Fruit fly (Drosophila melanogaster) whole organism, prepupa: ENCODE results near the gene Mst87F.

Experiments used
- Blimp-1 ChIP-seq: fragments of 200-800 bp; sonication (Bioruptor generic); optimal IDR thresholded peaks from 3 replicates; lab custom pipeline; 2017; ENCODE audit warnings: missing biosample characterization, missing genetic modification characterization, mild to moderate bottlenecking, moderate library complexity, missing genetic modification reagents
- CG10669 ChIP-seq: fragments of 200-800 bp; sonication (Bioruptor generic); optimal IDR thresholded peaks from 3 replicates; lab custom pipeline; 2018; ENCODE audit warnings: missing biosample characterization, mild to moderate bottlenecking, missing genetic modification characterization, moderate library complexity
- CG11294 ChIP-seq: fragments of 200-800 bp; sonication (Bioruptor generic); IDR thresholded peaks from 2 replicates; pipeline ENCODE4 v1.3.6; 2022; ENCODE audit warnings: missing biosample characterization, missing genetic modification characterization
- CG11762 ChIP-seq: fragments of 200-800 bp; sonication (Bioruptor generic); optimal IDR thresholded peaks from 3 replicates; lab custom pipeline; 2016; ENCODE audit warnings: missing biosample characterization, missing genetic modification characterization; ENCODE audit not compliant: insufficient read depth
- CG11902 ChIP-seq: fragments of 200-800 bp; sonication (Bioruptor generic); optimal IDR thresholded peaks from 3 replicates; lab custom pipeline; 2016; ENCODE audit warnings: missing biosample characterization, missing genetic modification characterization
- CG15336 ChIP-seq: fragments of 200-800 bp; sonication (Bioruptor generic); IDR thresholded peaks from 2 replicates; pipeline ENCODE4 v1.3.6; 2022; ENCODE audit warnings: missing biosample characterization, missing genetic modification characterization
- CG16779 ChIP-seq: fragments of 200-800 bp; sonication (Bioruptor generic); optimal IDR thresholded peaks from 3 replicates; lab custom pipeline; 2017; ENCODE audit warnings: missing biosample characterization, mild to moderate bottlenecking, missing genetic modification characterization
- CG3032 ChIP-seq: fragments of 200-800 bp; optimal IDR thresholded peaks from 2 replicates; lab custom pipeline; 2019; ENCODE audit warnings: missing biosample characterization, mild to moderate bottlenecking, missing genetic modification characterization, moderate library complexity
- CG31627 ChIP-seq: fragments of 200-800 bp; sonication (Bioruptor generic); optimal IDR thresholded peaks from 3 replicates; lab custom pipeline; 2016; ENCODE audit warnings: missing biosample characterization, missing genetic modification characterization
- CG32006 ChIP-seq: fragments of 200-800 bp; sonication (Bioruptor generic); optimal IDR thresholded peaks from 3 replicates; lab custom pipeline; 2017; ENCODE audit warnings: missing biosample characterization, mild to moderate bottlenecking, missing genetic modification characterization
- CG34406 ChIP-seq: fragments of 200-800 bp; sonication (Bioruptor generic); optimal IDR thresholded peaks from 3 replicates; lab custom pipeline; 2016; ENCODE audit warnings: missing biosample characterization, missing genetic modification characterization
- CG6163 ChIP-seq: fragments of 200-800 bp; sonication (Bioruptor generic); IDR thresholded peaks from 3 replicates; pipeline ENCODE4 v1.3.6; 2022; ENCODE audit warnings: missing biosample characterization, missing genetic modification characterization
- CG6854 ChIP-seq: fragments of 200-800 bp; sonication (Bioruptor generic); optimal IDR thresholded peaks from 2 replicates; lab custom pipeline; 2017; ENCODE audit warnings: missing biosample characterization, mild to moderate bottlenecking, missing genetic modification characterization
- CG7368 ChIP-seq: fragments of 200-800 bp; sonication (Bioruptor generic); optimal IDR thresholded peaks from 3 replicates; lab custom pipeline; 2016; ENCODE audit warnings: missing biosample characterization, missing genetic modification characterization
- CG8119 ChIP-seq: fragments of 200-800 bp; sonication (Bioruptor generic); IDR thresholded peaks from 3 replicates; pipeline ENCODE4 v1.3.6; 2022; ENCODE audit warnings: missing biosample characterization, missing genetic modification characterization
- CG8632 ChIP-seq: fragments of 200-800 bp; sonication (Bioruptor generic); optimal IDR thresholded peaks from 3 replicates; lab custom pipeline; 2016; ENCODE audit warnings: missing biosample characterization, missing genetic modification characterization
- CG9139 ChIP-seq: fragments of 200-800 bp; sonication (Bioruptor generic); optimal IDR thresholded peaks from 3 replicates; lab custom pipeline; 2017; ENCODE audit warnings: missing biosample characterization, mild to moderate bottlenecking, missing genetic modification characterization
- Eip75B ChIP-seq: fragments of 200-800 bp; sonication (Bioruptor generic); optimal IDR thresholded peaks from 3 replicates; lab custom pipeline; 2016; ENCODE audit warnings: missing biosample characterization, missing genetic modification characterization
- Ets21C ChIP-seq: fragments of 200-800 bp; sonication (Bioruptor generic); optimal IDR thresholded peaks from 3 replicates; lab custom pipeline; 2016; ENCODE audit warnings: missing biosample characterization, missing genetic modification characterization
- Ets96B ChIP-seq: fragments of 200-800 bp; optimal IDR thresholded peaks from 2 replicates; lab custom pipeline; 2019; ENCODE audit warnings: missing biosample characterization, mild to moderate bottlenecking, missing genetic modification characterization, moderate library complexity
- Gug ChIP-seq: fragments of 200-800 bp; sonication (Bioruptor generic); IDR thresholded peaks from 2 replicates; pipeline ENCODE4 v1.3.6; 2022; ENCODE audit warnings: missing biosample characterization, missing genetic modification characterization
- Hr39 ChIP-seq: fragments of 200-800 bp; sonication (Bioruptor generic); optimal IDR thresholded peaks from 2 replicates; lab custom pipeline; 2016; ENCODE audit warnings: missing biosample characterization, missing genetic modification characterization
- Lpt ChIP-seq: fragments of 200-800 bp; sonication (Bioruptor generic); optimal IDR thresholded peaks from 3 replicates; lab custom pipeline; 2016; ENCODE audit warnings: missing biosample characterization, missing genetic modification characterization
- Met ChIP-seq: fragments of 200-800 bp; sonication (Bioruptor generic); optimal IDR thresholded peaks from 3 replicates; lab custom pipeline; 2016; ENCODE audit warnings: missing biosample characterization, missing genetic modification characterization
- OdsH ChIP-seq: fragments of 200-800 bp; sonication (Bioruptor generic); optimal IDR thresholded peaks from 3 replicates; lab custom pipeline; 2016; ENCODE audit warnings: missing biosample characterization, missing genetic modification characterization
- Sox102F ChIP-seq: fragments of 200-800 bp; sonication (Bioruptor generic); optimal IDR thresholded peaks from 2 replicates; lab custom pipeline; 2016; ENCODE audit warnings: missing biosample characterization, mild to moderate bottlenecking, missing genetic modification characterization
- Sox14 ChIP-seq: fragments of 200-800 bp; sonication (Bioruptor generic); optimal IDR thresholded peaks from 3 replicates; lab custom pipeline; 2016; ENCODE audit warnings: missing biosample characterization, missing genetic modification characterization
- Sox15 ChIP-seq: fragments of 200-800 bp; sonication (Bioruptor generic); optimal IDR thresholded peaks from 3 replicates; lab custom pipeline; 2016; ENCODE audit warnings: missing biosample characterization, missing genetic modification characterization
- achi ChIP-seq: fragments of 200-800 bp; sonication (Bioruptor generic); optimal IDR thresholded peaks from 3 replicates; lab custom pipeline; 2016; ENCODE audit warnings: missing biosample characterization, missing genetic modification characterization
- acj6 ChIP-seq: fragments of 200-800 bp; sonication (Bioruptor generic); optimal IDR thresholded peaks from 3 replicates; lab custom pipeline; 2016; ENCODE audit warnings: missing biosample characterization, missing genetic modification characterization
- cyc ChIP-seq: fragments of 200-800 bp; sonication (Bioruptor generic); optimal IDR thresholded peaks from 3 replicates; lab custom pipeline; 2016; ENCODE audit warnings: missing biosample characterization, missing genetic modification characterization
- dac ChIP-seq: fragments of 200-800 bp; sonication (Bioruptor generic); optimal IDR thresholded peaks from 2 replicates; lab custom pipeline; 2017; ENCODE audit warnings: missing biosample characterization, mild to moderate bottlenecking, missing genetic modification characterization
- eg ChIP-seq: fragments of 200-800 bp; sonication (Bioruptor generic); IDR thresholded peaks from 3 replicates; pipeline ENCODE4 v1.3.6; 2022; ENCODE audit warnings: missing biosample characterization, missing genetic modification characterization
- esn ChIP-seq: fragments of 200-800 bp; sonication (Bioruptor generic); optimal IDR thresholded peaks from 2 replicates; lab custom pipeline; 2016; ENCODE audit warnings: missing biosample characterization, mild to moderate bottlenecking, missing genetic modification characterization, moderate library complexity
- fd85E ChIP-seq: fragments of 200-800 bp; sonication (Bioruptor generic); optimal IDR thresholded peaks from 3 replicates; lab custom pipeline; 2016; ENCODE audit warnings: missing biosample characterization, missing genetic modification characterization
- fkh ChIP-seq: fragments of 200-800 bp; sonication (Bioruptor generic); optimal IDR thresholded peaks from 3 replicates; lab custom pipeline; 2017; ENCODE audit warnings: missing biosample characterization, mild to moderate bottlenecking, missing genetic modification characterization, moderate library complexity
- lz ChIP-seq: fragments of 200-800 bp; sonication (Bioruptor generic); optimal IDR thresholded peaks from 3 replicates; lab custom pipeline; 2016; ENCODE audit warnings: missing biosample characterization, missing genetic modification characterization
- net ChIP-seq: fragments of 200-800 bp; sonication (Bioruptor generic); optimal IDR thresholded peaks from 3 replicates; lab custom pipeline; 2016; ENCODE audit warnings: missing biosample characterization, missing genetic modification characterization
- pdm3 ChIP-seq: fragments of 200-800 bp; sonication (Bioruptor generic); optimal IDR thresholded peaks from 3 replicates; lab custom pipeline; 2016; ENCODE audit warnings: missing biosample characterization, missing genetic modification characterization
- salr ChIP-seq, 2 experiments: fragments of 200-800 bp; sonication (Bioruptor generic); optimal IDR thresholded peaks; 3 replicates each; lab custom pipeline; 2016 to 2018; ENCODE audit warnings: missing biosample characterization in 2 of 2, missing genetic modification characterization in 2 of 2, mild to moderate bottlenecking in 1 of 2
- spab ChIP-seq: fragments of 200-800 bp; sonication (Bioruptor generic); optimal IDR thresholded peaks from 2 replicates; lab custom pipeline; 2017; ENCODE audit warnings: missing biosample characterization, mild to moderate bottlenecking, missing genetic modification characterization, missing genetic modification reagents
- ss ChIP-seq, 2 experiments: fragments of 200-800 bp; sonication (Bioruptor generic); optimal IDR thresholded peaks; 2 replicates in 1 of 2; 3 replicates in 1 of 2; lab custom pipeline; 2017 to 2018; ENCODE audit warnings: mild to moderate bottlenecking in 2 of 2, missing biosample characterization in 2 of 2, missing genetic modification characterization in 2 of 2, moderate library complexity in 1 of 2
- svp ChIP-seq: fragments of 200-800 bp; sonication (Bioruptor generic); peaks from one replicate; lab custom pipeline; 2016; ENCODE audit warnings: missing biosample characterization, missing genetic modification characterization
- topi ChIP-seq: fragments of 200-800 bp; sonication (Bioruptor generic); optimal IDR thresholded peaks from 3 replicates; lab custom pipeline; 2016; ENCODE audit warnings: missing biosample characterization, missing genetic modification characterization
- vri ChIP-seq: fragments of 200-800 bp; sonication (Bioruptor generic); optimal IDR thresholded peaks from 3 replicates; lab custom pipeline; 2016; ENCODE audit warnings: missing biosample characterization, mild to moderate bottlenecking, missing genetic modification characterization

The Mst87F gene

DNA sequence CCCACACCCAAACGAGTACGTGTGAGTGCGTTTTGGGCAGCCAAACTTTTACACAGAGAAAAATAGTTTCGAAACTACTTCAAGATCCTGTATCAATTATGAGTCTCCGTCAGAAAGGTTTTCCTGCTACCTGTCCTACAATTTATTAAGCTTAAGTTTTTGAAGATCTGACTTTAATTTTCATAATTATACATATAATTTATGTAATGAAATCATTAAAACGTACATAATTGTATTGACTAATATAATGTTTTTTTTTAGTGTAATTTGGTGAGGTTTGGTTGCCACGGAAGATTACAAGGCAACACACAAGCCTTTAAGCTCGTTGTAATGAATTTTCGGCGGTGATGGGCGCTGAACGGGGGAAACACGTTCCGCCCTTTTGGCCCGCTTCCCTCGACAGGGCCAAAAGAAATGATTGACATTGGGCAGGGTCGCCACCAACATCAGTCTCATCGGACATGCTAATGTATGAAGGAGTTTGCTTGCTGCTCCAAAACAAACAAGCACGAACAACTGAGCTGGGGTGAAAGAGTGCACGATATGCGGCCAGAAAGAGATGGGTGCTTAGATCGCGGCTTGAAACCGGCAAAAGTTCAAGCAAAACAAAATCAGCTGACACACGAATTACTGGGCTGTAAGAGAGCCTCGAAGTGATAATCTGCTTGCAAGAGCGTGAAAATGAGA lies 33.7 kb downstream of the Mst87F start (continued):
- TF ChIP-seq esn (GFP tag; lab: Kevin White, UChicago) = peak; percentile 87
- peak; percentile 19; the same call in 2 of the 3 replicates for TF ChIP-seq CG6163
- peak; percentile 66 for TF ChIP-seq Blimp-1 (GFP tag; lab: Kevin White, UChicago)
- peak; percentile 69 for TF ChIP-seq svp (GFP tag; lab: Kevin White, UChicago)
- TF ChIP-seq CG16779 (tag; lab: Kevin White, UChicago) = no peak
- peak; percentile 77 for TF ChIP-seq lz (GFP tag; lab: Kevin White, UChicago)
- no peak for TF ChIP-seq CG11294
- peak; percentile 67 for TF ChIP-seq achi
- no peak for TF ChIP-seq CG10669
- TF ChIP-seq, all 60 proteins: peak for 39

DNA sequence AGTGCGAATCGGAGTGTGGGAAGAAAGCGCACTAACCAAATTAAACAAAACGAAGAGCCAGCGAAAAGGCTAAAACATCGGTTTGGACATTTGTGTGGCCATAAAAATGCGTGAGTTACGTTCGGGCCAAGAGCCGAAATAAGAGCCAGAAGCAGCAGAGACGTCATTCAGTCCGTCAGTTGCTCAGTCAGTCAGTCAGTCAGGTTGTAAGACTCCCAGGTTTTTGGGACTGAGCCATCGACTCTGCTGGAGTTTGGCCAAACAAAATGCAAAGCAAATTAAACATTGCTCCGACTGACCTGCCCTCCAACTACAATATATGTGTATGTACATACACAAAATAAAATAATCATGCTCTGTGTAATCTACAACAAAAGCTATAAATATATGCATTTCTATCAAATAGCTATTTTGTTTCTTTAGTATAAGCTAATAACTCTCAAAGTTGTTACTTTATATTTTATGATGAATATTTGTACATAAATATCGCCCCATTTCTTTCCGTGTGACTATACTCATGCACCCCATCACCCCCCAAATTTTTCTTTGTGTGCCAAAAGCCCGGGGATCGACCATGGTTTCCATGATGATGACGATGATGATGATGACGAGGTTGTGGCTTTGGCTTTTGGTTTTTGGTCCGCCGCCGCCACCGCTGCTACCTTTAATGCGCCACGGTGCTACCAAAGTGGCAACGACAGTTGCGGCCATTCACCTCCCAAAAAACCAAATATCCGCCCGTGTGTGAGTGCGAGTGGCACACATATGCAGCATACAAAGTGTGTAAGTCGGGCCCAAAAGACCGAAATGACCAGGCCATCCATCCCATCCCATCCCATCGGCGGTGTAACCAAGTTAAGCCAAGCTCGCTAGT lies 34.5 kb downstream of the Mst87F start:
- TF ChIP-seq CG8632 (GFP tag; lab: Kevin White, UChicago) = peak; percentile 43
- TF ChIP-seq svp (GFP tag; lab: Kevin White, UChicago) = peak; percentile 98
- TF ChIP-seq cyc = peak; percentile 86
- TF ChIP-seq ss (GFP tag; optimal IDR thresholded peaks at IDR 0.05; lab: Kevin White, UChicago) = no peak
- peak; percentile 73 for TF ChIP-seq Sox14 (GFP tag; lab: Kevin White, UChicago)
- TF ChIP-seq CG11294 = no peak
- TF ChIP-seq CG10669 = no peak
- no peak for TF ChIP-seq fd85E (GFP tag; lab: Kevin White, UChicago)
- peak; percentile 47 for TF ChIP-seq Sox15 (GFP tag; lab: Kevin White, UChicago)
- peak; percentile 90 for TF ChIP-seq Sox102F
- peak; percentile 84 for TF ChIP-seq Ets21C (GFP tag; lab: Kevin White, UChicago)
- TF ChIP-seq Hr39 (GFP tag; lab: Kevin White, UChicago) = peak; percentile 88
- TF ChIP-seq Met (GFP tag; lab: Kevin White, UChicago) = peak; percentile 94
- TF ChIP-seq CG8119 (GFP tag; lab: Robert Waterston, UW) = peak; percentile 46; the same call in 2 of the 3 replicates
- no peak for TF ChIP-seq CG3032 (tag; lab: Kevin White, UChicago)
- TF ChIP-seq esn (GFP tag; lab: Kevin White, UChicago) = peak; percentile 92
- peak; percentile 55 for TF ChIP-seq CG34406 (GFP tag; lab: Kevin White, UChicago)
- peak; percentile 70 for TF ChIP-seq CG15336 (GFP tag; lab: Robert Waterston, UW)
- no peak for TF ChIP-seq salr (GFP tag; optimal IDR thresholded peaks at IDR 0.05; lab: Kevin White, UChicago)
- no peak for TF ChIP-seq Lpt (GFP tag; lab: Kevin White, UChicago)
- peak; percentile 63 for TF ChIP-seq OdsH (GFP tag; lab: Kevin White, UChicago)
- peak; percentile 34; the same call in 1 of the 3 replicates for TF ChIP-seq eg (GFP tag; lab: Robert Waterston, UW)
- TF ChIP-seq Blimp-1 (GFP tag; lab: Kevin White, UChicago) = peak; percentile 56
- TF ChIP-seq Eip75B (GFP tag; lab: Kevin White, UChicago) = peak; percentile 57
- TF ChIP-seq fkh = no peak
- TF ChIP-seq CG7368 (GFP tag; lab: Kevin White, UChicago) = no peak
- no peak for TF ChIP-seq CG16779 (tag; lab: Kevin White, UChicago)
- peak; percentile 10 for TF ChIP-seq vri (GFP tag; lab: Kevin White, UChicago)
- TF ChIP-seq lz (GFP tag; lab: Kevin White, UChicago) = peak; percentile 89
- peak; percentile 61 for TF ChIP-seq CG11902 (GFP tag; lab: Kevin White, UChicago)
- peak; percentile 88 for TF ChIP-seq topi (GFP tag; lab: Kevin White, UChicago)
- TF ChIP-seq Gug = no peak
- peak; percentile 90 for TF ChIP-seq CG31627
- peak; percentile 25 for TF ChIP-seq CG32006 (GFP tag; lab: Kevin White, UChicago)
- TF ChIP-seq spab (GFP tag; lab: Kevin White, UChicago) = no peak
- TF ChIP-seq achi = peak; percentile 51
- TF ChIP-seq CG11762 (GFP tag; lab: Kevin White, UChicago) = peak; percentile 15
- TF ChIP-seq acj6 (GFP tag; lab: Kevin White, UChicago) = peak; percentile 77
- no peak for TF ChIP-seq CG9139
- no peak for TF ChIP-seq Ets96B (tag; lab: Kevin White, UChicago)
- TF ChIP-seq CG6854 = no peak
- TF ChIP-seq pdm3 (GFP tag; lab: Kevin White, UChicago) = peak; percentile 64
- no peak for TF ChIP-seq dac
- no peak for TF ChIP-seq net (GFP tag; lab: Kevin White, UChicago)
- TF ChIP-seq CG6163 = 0 out of 3 replicates have a peak, but pooled peaks have one; percentile 53
